Worm (Caenorhabditis elegans): ENCODE results near the gene rsr-2.

DNA sequence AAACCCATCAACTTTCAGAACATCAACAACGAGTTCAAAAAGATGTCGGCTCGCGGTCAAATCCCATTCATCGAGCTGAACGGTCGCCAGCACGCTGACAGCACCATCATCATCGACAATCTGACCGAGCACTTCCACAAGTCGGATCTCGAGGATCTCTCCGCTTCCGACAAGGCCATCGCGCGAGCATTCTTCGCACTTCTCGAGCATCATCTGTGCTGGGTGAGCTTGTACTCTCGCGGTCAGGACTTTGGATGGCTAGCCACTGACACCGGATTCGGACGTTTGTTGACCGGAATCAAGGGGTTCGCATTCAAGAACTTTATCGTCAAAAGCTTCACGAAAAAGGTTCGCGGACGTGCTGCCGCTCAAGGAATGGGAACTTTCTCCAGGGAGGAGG is 39.7 kb downstream of the rsr-2 start:
- TF ChIP-seq unc-62 (GFP tag; optimal IDR thresholded peaks at IDR 0.05) (no peak), lsy-2 (tag; optimal IDR thresholded peaks at IDR 0.05) (no peak), mep-1 (tag; optimal IDR thresholded peaks at IDR 0.05) (no peak), ztf-11 (tag; optimal IDR thresholded peaks at IDR 0.05) (no peak), flh-1 (GFP tag; optimal IDR thresholded peaks at IDR 0.05) (no peak), elt-3 (tag; optimal IDR thresholded peaks at IDR 0.05) (no peak), nhr-12 (tag; optimal IDR thresholded peaks at IDR 0.05) (no peak), pha-4 (tag; optimal IDR thresholded peaks at IDR 0.05) (no peak), ham-2 (GFP tag; optimal IDR thresholded peaks at IDR 0.05) (no peak), sem-2 (GFP tag; optimal IDR thresholded peaks at IDR 0.05) (no peak)
